Fruit fly (Drosophila melanogaster): ENCODE data around the gene CG45690.

Gene CG45690

dm6 chr2L:10672989-10673388 is 14.9 kb downstream of the CG45690 start (continued):
- TF ChIP-seq CG8632 (GFP tag; optimal IDR thresholded peaks at IDR 0.05) (no peak), CG6792 (GFP tag; optimal IDR thresholded peaks at IDR 0.05) (peak; percentile 6)

dm6 chr2L:10676933-10677714 is 19.0 kb downstream of the CG45690 start, which contains the start of gene CG17104:
Gene CG17104 (plus strand): TSS chr2L:10677198.
- TF ChIP-seq spab (GFP tag; optimal IDR thresholded peaks at IDR 0.05) (peak; percentile 36), CG8632 (GFP tag; optimal IDR thresholded peaks at IDR 0.05) (peak; percentile 61), Gug (GFP tag; IDR thresholded peaks at IDR 0.05) (peak; percentile 58; the same call in 1 of the 2 replicates), dac (GFP tag; optimal IDR thresholded peaks at IDR 0.05) (peak; percentile 39), salr (GFP tag; optimal IDR thresholded peaks at IDR 0.05) (peak in 1 of 2 experiments; percentile 48), Met (GFP tag; optimal IDR thresholded peaks at IDR 0.05) (peak; percentile 60), Sox14 (GFP tag; optimal IDR thresholded peaks at IDR 0.05) (peak; percentile 60), net (GFP tag; optimal IDR thresholded peaks at IDR 0.05) (peak; percentile 77), CG31627 (GFP tag; optimal IDR thresholded peaks at IDR 0.05) (peak; percentile 47), CG4318 (GFP tag; optimal IDR thresholded peaks at IDR 0.05) (peak; percentile 67), CG3919 (GFP tag; optimal IDR thresholded peaks at IDR 0.05) (peak; percentile 69), Sox102F (GFP tag; optimal IDR thresholded peaks at IDR 0.05) (peak; percentile 37), Hr4 (GFP tag; optimal IDR thresholded peaks at IDR 0.05) (peak; percentile 81), vri (GFP tag; optimal IDR thresholded peaks at IDR 0.05) (peak; percentile 6), CG34406 (GFP tag; optimal IDR thresholded peaks at IDR 0.05) (peak; percentile 55), OdsH (GFP tag; optimal IDR thresholded peaks at IDR 0.05) (peak; percentile 71), CG10631 (GFP tag; optimal IDR thresholded peaks at IDR 0.05) (peak; percentile 71), achi (GFP tag; optimal IDR thresholded peaks at IDR 0.05) (peak; percentile 71), lz (GFP tag; optimal IDR thresholded peaks at IDR 0.05) (peak; percentile 51), Eip93F (GFP tag; optimal IDR thresholded peaks at IDR 0.05) (no peak), Hr39 (GFP tag; optimal IDR thresholded peaks at IDR 0.05) (peak; percentile 52), acj6 (GFP tag; optimal IDR thresholded peaks at IDR 0.05) (peak; percentile 61), Blimp-1 (GFP tag; optimal IDR thresholded peaks at IDR 0.05) (peak; percentile 90), CG8119 (GFP tag; IDR thresholded peaks at IDR 0.05) (peak; percentile 89), CG32006 (GFP tag; optimal IDR thresholded peaks at IDR 0.05) (peak; percentile 89), Hr38 (GFP tag; optimal IDR thresholded peaks at IDR 0.05) (no peak), CG8319 (GFP tag; optimal IDR thresholded peaks at IDR 0.05) (no peak), dsx (GFP tag; optimal IDR thresholded peaks at IDR 0.05; ENCODE audit: poor library complexity, severe bottlenecking) (peak; percentile 61), CG9139 (GFP tag; optimal IDR thresholded peaks at IDR 0.05) (no peak), esn (GFP tag; optimal IDR thresholded peaks at IDR 0.05) (peak; percentile 65), CG6792 (GFP tag; optimal IDR thresholded peaks at IDR 0.05) (peak; percentile 55), Ets21C (GFP tag; optimal IDR thresholded peaks at IDR 0.05) (peak; percentile 6), CG11902 (GFP tag; optimal IDR thresholded peaks at IDR 0.05) (peak; percentile 4), pdm3 (GFP tag; optimal IDR thresholded peaks at IDR 0.05) (peak; percentile 73), Lpt (GFP tag; optimal IDR thresholded peaks at IDR 0.05) (peak; percentile 68), fkh (GFP tag; optimal IDR thresholded peaks at IDR 0.05) (no peak), CG3032 (tag; optimal IDR thresholded peaks at IDR 0.05) (peak; percentile 61), ss (GFP tag; optimal IDR thresholded peaks at IDR 0.05) (peak; percentile 47 to 73), Eip78C (GFP tag) (peak; percentile 94), CG6276 (GFP tag; optimal IDR thresholded peaks at IDR 0.05) (peak; percentile 77), topi (GFP tag; optimal IDR thresholded peaks at IDR 0.05) (peak; percentile 63), CG6854 (GFP tag; optimal IDR thresholded peaks at IDR 0.05) (no peak), cyc (GFP tag; optimal IDR thresholded peaks at IDR 0.05) (peak; percentile 43), CG11294 (GFP tag; IDR thresholded peaks at IDR 0.05) (0 out of 2 replicates have a peak, but pooled peaks have one; percentile 16), CG15336 (GFP tag; IDR thresholded peaks at IDR 0.05) (peak; percentile 82), CG6808 (GFP tag; optimal IDR thresholded peaks at IDR 0.05) (peak; percentile 56), CG6163 (GFP tag; IDR thresholded peaks at IDR 0.05) (peak; percentile 68; the same call in 2 of the 3 replicates), fd85E (GFP tag; optimal IDR thresholded peaks at IDR 0.05) (no peak)
